Worm (Caenorhabditis elegans): ENCODE measurements around the gene srz-14.

DNA sequence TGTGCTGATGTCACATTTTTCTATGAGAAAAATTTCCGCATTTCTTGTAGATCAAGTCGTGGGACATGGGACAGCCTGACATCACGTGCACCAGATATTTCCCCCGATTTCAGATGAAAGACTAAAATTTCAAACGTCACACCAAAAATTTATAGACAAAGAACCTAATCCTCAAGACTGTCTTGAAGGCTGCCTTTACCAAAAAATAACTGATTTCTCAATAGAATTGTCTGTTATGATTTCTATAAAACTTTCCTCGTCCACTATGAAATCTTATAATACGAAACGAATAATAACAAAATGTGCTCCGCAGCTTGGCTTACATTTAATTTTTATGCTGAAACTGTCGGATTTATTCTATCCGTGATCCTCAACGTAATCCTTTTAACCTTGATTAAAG lies 3.1 kb upstream of the srz-14 start, which contains the start of gene str-106:
- TF ChIP-seq R02D3.7 (tag; optimal IDR thresholded peaks at IDR 0.05) (no peak), ZK546.5 (tag; optimal IDR thresholded peaks at IDR 0.05) (no peak), mdl-1 (tag; optimal IDR thresholded peaks at IDR 0.05) (no peak), aly-2 (tag; optimal IDR thresholded peaks at IDR 0.05) (no peak), skn-1 (tag; optimal IDR thresholded peaks at IDR 0.05) (no peak), unc-62 (GFP tag; optimal IDR thresholded peaks at IDR 0.05) (no peak), mab-5 (tag; optimal IDR thresholded peaks at IDR 0.05) (no peak), unc-39 (tag; optimal IDR thresholded peaks at IDR 0.05) (no peak), ama-1 (optimal IDR thresholded peaks at IDR 0.05) (no peak), nhr-11 (tag; optimal IDR thresholded peaks at IDR 0.05) (no peak), nhr-25 (tag; optimal IDR thresholded peaks at IDR 0.05) (no peak), zag-1 (tag; optimal IDR thresholded peaks at IDR 0.05) (no peak), ceh-82 (tag; optimal IDR thresholded peaks at IDR 0.05) (no peak)
